Worm (Caenorhabditis elegans) whole organism, young adult: Measurements from ENCODE around the gene sel-11.

ENCODE experiments used
- D2030.7 ChIP-seq: fragments of 200-800 bp; sonication (Bioruptor generic); IDR thresholded peaks from 2 replicates; pipeline ENCODE4 v1.3.6; 2022; ENCODE audit warnings: missing genetic modification reagents, missing genetic modification characterization, missing compliant biosample characterization
- F49E8.2 ChIP-seq: sonication (generic microtip); optimal IDR thresholded peaks from 3 replicates; lab custom pipeline; 2017; ENCODE audit warnings: missing genetic modification characterization, mild to moderate bottlenecking, missing compliant biosample characterization, antibody characterized with exemption, moderate library complexity; ENCODE audit not compliant: insufficient read depth
- F52B5.7 ChIP-seq: sonication (generic microtip); optimal IDR thresholded peaks from 2 replicates; lab custom pipeline; 2016; ENCODE audit warnings: mild to moderate bottlenecking, missing genetic modification characterization, missing compliant biosample characterization
- F55B11.4 ChIP-seq: sonication (generic microtip); optimal IDR thresholded peaks from 2 replicates; lab custom pipeline; 2016; ENCODE audit warnings: missing compliant biosample characterization, missing genetic modification characterization, borderline replicate concordance; ENCODE audit not compliant: insufficient read depth
- K11D2.4 ChIP-seq: fragments of 200-800 bp; sonication (Bioruptor generic); IDR thresholded peaks from 2 replicates; pipeline ENCODE4 v1.3.6; 2022; ENCODE audit warnings: missing genetic modification reagents, missing genetic modification characterization, missing compliant biosample characterization
- Y53G8AR.9 ChIP-seq: fragments of 200-800 bp; sonication (Bioruptor generic); conservative IDR thresholded peaks from 2 replicates; pipeline ENCODE4 v1.3.6; 2022; ENCODE audit warnings: missing genetic modification reagents, missing genetic modification characterization, missing compliant biosample characterization
- Y56A3A.18 ChIP-seq: fragments of 200-800 bp; sonication (Bioruptor generic); IDR thresholded peaks from 2 replicates; pipeline ENCODE4 v1.3.6; 2022; ENCODE audit warnings: missing genetic modification reagents, missing genetic modification characterization, missing compliant biosample characterization
- Y79H2A.3 ChIP-seq: fragments of 200-800 bp; sonication (Bioruptor generic); conservative IDR thresholded peaks from 2 replicates; pipeline ENCODE4 v1.3.6; 2022; ENCODE audit warnings: missing genetic modification reagents, missing genetic modification characterization, missing compliant biosample characterization
- ZK185.1 ChIP-seq: sonication (generic microtip); optimal IDR thresholded peaks from 2 replicates; lab custom pipeline; 2016; ENCODE audit warnings: mild to moderate bottlenecking, missing genetic modification characterization, missing compliant biosample characterization; ENCODE audit not compliant: poor library complexity, severe bottlenecking
- akir-1 ChIP-seq: fragments of 200-800 bp; sonication (Bioruptor generic); optimal IDR thresholded peaks from 2 replicates; lab custom pipeline; 2018; ENCODE audit warnings: mild to moderate bottlenecking, missing genetic modification characterization, moderate library complexity, missing compliant biosample characterization
- athp-1 ChIP-seq: sonication (generic microtip); optimal IDR thresholded peaks from 2 replicates; lab custom pipeline; 2017; ENCODE audit warnings: mild to moderate bottlenecking, missing genetic modification characterization, missing compliant biosample characterization
- ceh-40 ChIP-seq: fragments of 200-800 bp; sonication (Bioruptor generic); IDR thresholded peaks from 2 replicates; pipeline ENCODE4 v1.3.6; 2022; ENCODE audit warnings: missing genetic modification characterization, missing compliant biosample characterization
- ceh-58 ChIP-seq: fragments of 200-800 bp; sonication (Bioruptor generic); IDR thresholded peaks from 2 replicates; pipeline ENCODE4 v1.3.6; 2022; ENCODE audit warnings: missing genetic modification characterization, missing compliant biosample characterization
- ceh-79 ChIP-seq: sonication (generic microtip); optimal IDR thresholded peaks from 2 replicates; lab custom pipeline; 2017; ENCODE audit warnings: mild to moderate bottlenecking, missing genetic modification characterization, missing compliant biosample characterization
- ceh-91 ChIP-seq: fragments of 200-800 bp; sonication (Bioruptor generic); IDR thresholded peaks from 2 replicates; pipeline ENCODE4 v1.3.6; 2022; ENCODE audit warnings: missing genetic modification reagents, missing genetic modification characterization, missing compliant biosample characterization
- hlh-12 ChIP-seq: sonication (generic microtip); optimal IDR thresholded peaks from 2 replicates; lab custom pipeline; 2016; ENCODE audit warnings: missing genetic modification characterization, missing compliant biosample characterization
- hsf-1 ChIP-seq: fragments of 200-800 bp; sonication (Bioruptor generic); IDR thresholded peaks from 2 replicates; pipeline ENCODE4 v1.3.6; 2022; ENCODE audit warnings: missing genetic modification reagents, missing genetic modification characterization, missing compliant biosample characterization
- lag-1 ChIP-seq: fragments of 200-800 bp; sonication (Bioruptor generic); IDR thresholded peaks from 2 replicates; pipeline ENCODE4 v1.3.6; 2022; ENCODE audit warnings: missing genetic modification reagents, missing genetic modification characterization, missing compliant biosample characterization
- let-526 ChIP-seq: fragments of 200-800 bp; sonication (Bioruptor generic); IDR thresholded peaks from 2 replicates; pipeline ENCODE4 v1.3.6; 2022; ENCODE audit warnings: missing genetic modification reagents, missing genetic modification characterization, missing compliant biosample characterization
- let-607 ChIP-seq, 2 experiments: fragments of 200-800 bp in 1 of 2; sonication (Bioruptor generic) in 1 of 2; sonication (generic microtip) in 1 of 2; optimal IDR thresholded peaks; 2 replicates each; lab custom pipeline; 2016 to 2018; ENCODE audit warnings: mild to moderate bottlenecking in 2 of 2, missing compliant biosample characterization in 2 of 2, missing genetic modification characterization in 2 of 2, moderate library complexity in 2 of 2, missing genotype in 1 of 2
- lin-35 ChIP-seq, 3 experiments: fragments of 150-350 bp in 2 of 3; sonication (generic microtip) in 1 of 3; optimal IDR thresholded peaks; 2 replicates each; lab custom pipeline; 2014 to 2018; ENCODE audit warnings: missing biosample characterization in 3 of 3, missing genetic modification characterization in 3 of 3, missing genetic modification reagents in 3 of 3
- lin-54 ChIP-seq: fragments of 200-800 bp; sonication (Bioruptor generic); optimal IDR thresholded peaks from 2 replicates; lab custom pipeline; 2018; ENCODE audit warnings: mild to moderate bottlenecking, missing genetic modification characterization, missing compliant biosample characterization
- madf-10 ChIP-seq: sonication (generic microtip); optimal IDR thresholded peaks from 2 replicates; lab custom pipeline; 2016; ENCODE audit warnings: mild to moderate bottlenecking, missing genetic modification characterization, missing compliant biosample characterization
- madf-6 ChIP-seq: fragments of 200-800 bp; sonication (Bioruptor generic); IDR thresholded peaks from 2 replicates; pipeline ENCODE4 v1.3.6; 2022; ENCODE audit warnings: missing genetic modification reagents, missing genetic modification characterization, missing compliant biosample characterization
- nfya-1 ChIP-seq: sonication (generic microtip); optimal IDR thresholded peaks from 2 replicates; lab custom pipeline; 2017; ENCODE audit warnings: antibody characterized with exemption, missing compliant biosample characterization, missing genetic modification characterization, borderline replicate concordance; ENCODE audit not compliant: insufficient read depth
- nhr-27 ChIP-seq: fragments of 200-800 bp; sonication (Bioruptor generic); optimal IDR thresholded peaks from 2 replicates; lab custom pipeline; 2018; ENCODE audit warnings: mild to moderate bottlenecking, missing genetic modification characterization, moderate library complexity, missing compliant biosample characterization
- nhr-80 ChIP-seq: sonication (generic microtip); optimal IDR thresholded peaks from 2 replicates; lab custom pipeline; 2016; ENCODE audit warnings: missing genetic modification characterization, missing compliant biosample characterization
- nhr-90 ChIP-seq: sonication (generic microtip); optimal IDR thresholded peaks from 2 replicates; lab custom pipeline; 2016; ENCODE audit warnings: missing genotype, mild to moderate bottlenecking, missing genetic modification characterization, missing compliant biosample characterization
- pbrm-1 ChIP-seq: fragments of 200-800 bp; sonication (Bioruptor generic); IDR thresholded peaks from 2 replicates; pipeline ENCODE4 v1.3.6; 2022; ENCODE audit warnings: missing genetic modification reagents, missing genetic modification characterization, missing compliant biosample characterization
- rcor-1 ChIP-seq: fragments of 200-800 bp; sonication (Bioruptor generic); IDR thresholded peaks from 2 replicates; pipeline ENCODE4 v1.3.6; 2022; ENCODE audit warnings: missing genetic modification reagents, missing genetic modification characterization, missing compliant biosample characterization
- sdz-38 ChIP-seq: sonication (generic microtip); optimal IDR thresholded peaks from 2 replicates; lab custom pipeline; 2016; ENCODE audit warnings: missing genotype, missing genetic modification characterization, missing compliant biosample characterization
- sea-2 ChIP-seq: fragments of 200-800 bp; sonication (Bioruptor generic); IDR thresholded peaks from 2 replicates; pipeline ENCODE4 v1.3.6; 2022; ENCODE audit warnings: missing genetic modification characterization, missing compliant biosample characterization
- somi-1 ChIP-seq: fragments of 200-800 bp; sonication (Bioruptor generic); optimal IDR thresholded peaks from 2 replicates; lab custom pipeline; 2018; ENCODE audit warnings: mild to moderate bottlenecking, missing genetic modification characterization, missing compliant biosample characterization
- tbp1 ChIP-seq: fragments of 200-800 bp; sonication (Bioruptor generic); optimal IDR thresholded peaks from 2 replicates; lab custom pipeline; 2018; ENCODE audit warnings: mild to moderate bottlenecking, missing genetic modification characterization, missing compliant biosample characterization
- tbx-9 ChIP-seq: sonication (generic microtip); optimal IDR thresholded peaks from 2 replicates; lab custom pipeline; 2016; ENCODE audit warnings: borderline replicate concordance, missing genetic modification characterization, inconsistent platforms, missing compliant biosample characterization
- unc-130 ChIP-seq: sonication (generic microtip); optimal IDR thresholded peaks from 2 replicates; lab custom pipeline; 2016; ENCODE audit warnings: missing genetic modification reagents, missing genetic modification characterization, missing compliant biosample characterization
- xnd-1 ChIP-seq: sonication (generic microtip); optimal IDR thresholded peaks from 2 replicates; lab custom pipeline; 2016; ENCODE audit warnings: missing genotype, missing genetic modification reagents, missing genetic modification characterization, missing compliant biosample characterization
- zfh-2 ChIP-seq: fragments of 200-800 bp; sonication (Bioruptor generic); conservative IDR thresholded peaks from 2 replicates; pipeline ENCODE4 v1.3.6; 2022; ENCODE audit warnings: missing genetic modification reagents, missing genetic modification characterization, missing compliant biosample characterization
- ztf-25 ChIP-seq: fragments of 200-800 bp; sonication (Bioruptor generic); IDR thresholded peaks from 2 replicates; pipeline ENCODE4 v1.3.6; 2022; ENCODE audit warnings: missing genetic modification reagents, missing genetic modification characterization, missing compliant biosample characterization
- ztf-28 ChIP-seq: fragments of 200-800 bp; sonication (Bioruptor generic); IDR thresholded peaks from 2 replicates; pipeline ENCODE4 v1.3.6; 2022; ENCODE audit warnings: missing genetic modification reagents, missing genetic modification characterization, missing compliant biosample characterization

Gene sel-11

ce11 chrV:11773420-11773819 is 6.3 kb downstream of the sel-11 start, which contains the start of gene bus-18:
bus-18 (plus strand) TSS chrV:11773720.
- TF ChIP-seq Y79H2A.3 (GFP tag; lab: Robert Waterston, UW) (no peak), madf-6 (GFP tag; lab: Robert Waterston, UW) (no peak), lin-35 (GFP tag; optimal IDR thresholded peaks at IDR 0.05; lab: Kevin White, UChicago) (no peak), ztf-28 (GFP tag; lab: Robert Waterston, UW) (no peak), pbrm-1 (GFP tag; lab: Robert Waterston, UW) (no peak), lag-1 (GFP tag; lab: Robert Waterston, UW) (no peak), madf-10 (tag; lab: Kevin White, UChicago) (no peak), hsf-1 (no peak), F52B5.7 (no peak), F55B11.4 (no peak), Y53G8AR.9 (GFP tag; lab: Robert Waterston, UW) (no peak), sdz-38 (tag; lab: Kevin White, UChicago) (no peak), zfh-2 (GFP tag; lab: Robert Waterston, UW) (no peak)

ce11 chrV:11773934-11774333 is 6.8 kb downstream of the sel-11 start:
- TF ChIP-seq nhr-80 (tag; lab: Kevin White, UChicago) (peak; percentile 14), tbp1 (GFP tag; lab: Kevin White, UChicago) (no peak)
- TF ChIP-seq, all 124 proteins: peak for 1

- TF ChIP-seq ceh-91 (GFP tag; lab: Robert Waterston, UW) = no peak
- no peak for TF ChIP-seq nhr-27 (tag; lab: Kevin White, UChicago)
- no peak for TF ChIP-seq nhr-90
- TF ChIP-seq ceh-40 = no peak
- no peak for TF ChIP-seq K11D2.4 (GFP tag; lab: Robert Waterston, UW)
- TF ChIP-seq F49E8.2 (tag; lab: Kevin White, UChicago) = no peak
- no peak for TF ChIP-seq nfya-1 (tag; lab: Kevin White, UChicago)
- no peak for TF ChIP-seq tbx-9 (tag; lab: Kevin White, UChicago)
- TF ChIP-seq unc-130 = no peak
- no peak for TF ChIP-seq ZK185.1 (tag; lab: Kevin White, UChicago)
- no peak for TF ChIP-seq athp-1
Observed at ce11 chrV:11776538-11776937, 9.4 kb downstream of the sel-11 start, which contains the start of gene F55A11.6. F55A11.6 (plus strand) TSS chrV:11776838.

- no peak for TF ChIP-seq nhr-27 (tag; lab: Kevin White, UChicago)
- TF ChIP-seq akir-1 (GFP tag; lab: Kevin White, UChicago) = no peak
- TF ChIP-seq nhr-80 (tag; lab: Kevin White, UChicago) = peak; percentile 72
- TF ChIP-seq xnd-1 = no peak
- no peak for TF ChIP-seq rcor-1 (GFP tag; lab: Robert Waterston, UW)
- no peak for TF ChIP-seq madf-10 (tag; lab: Kevin White, UChicago)
- TF ChIP-seq ceh-79 (tag; lab: Kevin White, UChicago) = no peak
- TF ChIP-seq athp-1 = no peak
- TF ChIP-seq ztf-25 (GFP tag; lab: Robert Waterston, UW) = no peak
- TF ChIP-seq Y56A3A.18 (GFP tag; lab: Robert Waterston, UW) = no peak
- no peak for TF ChIP-seq ceh-58 (GFP tag; lab: Robert Waterston, UW)
- TF ChIP-seq let-526 (GFP tag; lab: Robert Waterston, UW) = no peak
- TF ChIP-seq somi-1 (GFP tag; lab: Kevin White, UChicago) = peak; percentile 40
- TF ChIP-seq tbp1 (GFP tag; lab: Kevin White, UChicago) = peak; percentile 12
- TF ChIP-seq D2030.7 (GFP tag; lab: Robert Waterston, UW) = no peak
- TF ChIP-seq let-607 (tag; optimal IDR thresholded peaks at IDR 0.05; lab: Kevin White, UChicago) = peak in 1 of 2 experiments; percentile 24
- no peak for TF ChIP-seq sea-2 (GFP tag; lab: Robert Waterston, UW)
- no peak for TF ChIP-seq lin-54 (GFP tag; lab: Kevin White, UChicago)
- no peak for TF ChIP-seq hlh-12
- TF ChIP-seq, all 124 proteins: peak for 4
Observed at ce11 chrV:11777846-11778245, 10.7 kb downstream of the sel-11 start.
